Worm (Caenorhabditis elegans) whole organism, young adult: ENCODE measurements around the gene npr-18.

Source experiments
- C17E4.6 ChIP-seq: fragments of 200-800 bp; sonication (Bioruptor generic); IDR thresholded peaks from 2 replicates; pipeline ENCODE4 v1.3.6; 2022; ENCODE audit warnings: missing genetic modification reagents, missing genetic modification characterization, missing compliant biosample characterization
- D2030.7 ChIP-seq: fragments of 200-800 bp; sonication (Bioruptor generic); IDR thresholded peaks from 2 replicates; pipeline ENCODE4 v1.3.6; 2022; ENCODE audit warnings: missing genetic modification reagents, missing genetic modification characterization, missing compliant biosample characterization
- F37B4.10 ChIP-seq: fragments of 200-800 bp; sonication (Bioruptor generic); IDR thresholded peaks from 2 replicates; pipeline ENCODE4 v1.3.6; 2022; ENCODE audit warnings: missing genetic modification characterization, missing compliant biosample characterization
- F49E8.2 ChIP-seq: sonication (generic microtip); optimal IDR thresholded peaks from 3 replicates; lab custom pipeline; 2017; ENCODE audit warnings: missing genetic modification characterization, mild to moderate bottlenecking, missing compliant biosample characterization, antibody characterized with exemption, moderate library complexity; ENCODE audit not compliant: insufficient read depth
- F57A8.1 ChIP-seq: fragments of 200-800 bp; sonication (Bioruptor generic); optimal IDR thresholded peaks from 2 replicates; lab custom pipeline; 2018; ENCODE audit warnings: mild to moderate bottlenecking, missing genetic modification characterization, moderate library complexity, missing compliant biosample characterization
- K11D2.4 ChIP-seq: fragments of 200-800 bp; sonication (Bioruptor generic); IDR thresholded peaks from 2 replicates; pipeline ENCODE4 v1.3.6; 2022; ENCODE audit warnings: missing genetic modification reagents, missing genetic modification characterization, missing compliant biosample characterization
- K12H6.12 ChIP-seq: fragments of 200-800 bp; sonication (Bioruptor generic); optimal IDR thresholded peaks from 2 replicates; lab custom pipeline; 2018; ENCODE audit warnings: mild to moderate bottlenecking, missing genetic modification characterization, missing compliant biosample characterization
- T07F8.4 ChIP-seq: sonication (generic microtip); optimal IDR thresholded peaks from 2 replicates; lab custom pipeline; 2016; ENCODE audit warnings: mild to moderate bottlenecking, missing genetic modification characterization, moderate library complexity, missing compliant biosample characterization
- Y95B8A.8 ChIP-seq: fragments of 200-800 bp; sonication (Bioruptor generic); IDR thresholded peaks from 2 replicates; pipeline ENCODE4 v1.3.6; 2022; ENCODE audit warnings: missing genetic modification reagents, missing genetic modification characterization, missing compliant biosample characterization
- ceh-100 ChIP-seq: fragments of 200-800 bp; sonication (Bioruptor generic); IDR thresholded peaks from 2 replicates; pipeline ENCODE4 v1.3.6; 2022; ENCODE audit warnings: missing genetic modification reagents, missing genetic modification characterization, missing compliant biosample characterization
- ceh-27 ChIP-seq: fragments of 200-800 bp; sonication (Bioruptor generic); optimal IDR thresholded peaks from 2 replicates; lab custom pipeline; 2018; ENCODE audit warnings: mild to moderate bottlenecking, missing genetic modification characterization, moderate library complexity, missing compliant biosample characterization
- chd-7 ChIP-seq: sonication (generic microtip); optimal IDR thresholded peaks from 2 replicates; lab custom pipeline; 2016; ENCODE audit warnings: mild to moderate bottlenecking, missing genetic modification characterization, moderate library complexity, missing compliant biosample characterization
- egrh-3 ChIP-seq: fragments of 200-800 bp; sonication (Bioruptor generic); IDR thresholded peaks from 2 replicates; pipeline ENCODE4 v1.3.6; 2022; ENCODE audit warnings: missing genetic modification reagents, missing genetic modification characterization, missing compliant biosample characterization
- hlh-12 ChIP-seq: sonication (generic microtip); optimal IDR thresholded peaks from 2 replicates; lab custom pipeline; 2016; ENCODE audit warnings: missing genetic modification characterization, missing compliant biosample characterization
- hsf-1 ChIP-seq: fragments of 200-800 bp; sonication (Bioruptor generic); IDR thresholded peaks from 2 replicates; pipeline ENCODE4 v1.3.6; 2022; ENCODE audit warnings: missing genetic modification reagents, missing genetic modification characterization, missing compliant biosample characterization
- lin-40 ChIP-seq: sonication (generic microtip); optimal IDR thresholded peaks from 2 replicates; lab custom pipeline; 2016; ENCODE audit warnings: missing genetic modification characterization, mild to moderate bottlenecking, missing compliant biosample characterization, missing genotype, missing genetic modification reagents
- lsy-27 ChIP-seq: sonication (generic microtip); optimal IDR thresholded peaks from 2 replicates; lab custom pipeline; 2017; ENCODE audit warnings: missing genetic modification characterization, mild to moderate bottlenecking, missing compliant biosample characterization, antibody characterized with exemption, missing genotype, borderline replicate concordance; ENCODE audit not compliant: insufficient read depth
- madf-10 ChIP-seq: sonication (generic microtip); optimal IDR thresholded peaks from 2 replicates; lab custom pipeline; 2016; ENCODE audit warnings: mild to moderate bottlenecking, missing genetic modification characterization, missing compliant biosample characterization
- mxl-1 ChIP-seq: sonication (generic microtip); optimal IDR thresholded peaks from 2 replicates; lab custom pipeline; 2016; ENCODE audit warnings: missing genetic modification characterization, missing compliant biosample characterization
- nfya-1 ChIP-seq: sonication (generic microtip); optimal IDR thresholded peaks from 2 replicates; lab custom pipeline; 2017; ENCODE audit warnings: antibody characterized with exemption, missing compliant biosample characterization, missing genetic modification characterization, borderline replicate concordance; ENCODE audit not compliant: insufficient read depth
- nfya-2 ChIP-seq: fragments of 200-800 bp; sonication (Bioruptor generic); IDR thresholded peaks from 2 replicates; pipeline ENCODE4 v1.3.6; 2022; ENCODE audit warnings: missing genetic modification reagents, missing genetic modification characterization, missing compliant biosample characterization
- nhr-27 ChIP-seq: fragments of 200-800 bp; sonication (Bioruptor generic); optimal IDR thresholded peaks from 2 replicates; lab custom pipeline; 2018; ENCODE audit warnings: mild to moderate bottlenecking, missing genetic modification characterization, moderate library complexity, missing compliant biosample characterization
- nhr-80 ChIP-seq: sonication (generic microtip); optimal IDR thresholded peaks from 2 replicates; lab custom pipeline; 2016; ENCODE audit warnings: missing genetic modification characterization, missing compliant biosample characterization
- nhr-90 ChIP-seq: sonication (generic microtip); optimal IDR thresholded peaks from 2 replicates; lab custom pipeline; 2016; ENCODE audit warnings: missing genotype, mild to moderate bottlenecking, missing genetic modification characterization, missing compliant biosample characterization
- pha-4 ChIP-seq: fragments of 150-350 bp; sonication (generic microtip); optimal IDR thresholded peaks from 2 replicates; lab custom pipeline; 2014; ENCODE audit warnings: missing biosample characterization, missing genetic modification reagents, missing genetic modification characterization
- sdz-38 ChIP-seq: sonication (generic microtip); optimal IDR thresholded peaks from 2 replicates; lab custom pipeline; 2016; ENCODE audit warnings: missing genotype, missing genetic modification characterization, missing compliant biosample characterization
- snpc-3.4 ChIP-seq: sonication (generic microtip); optimal IDR thresholded peaks from 2 replicates; lab custom pipeline; 2017; ENCODE audit warnings: missing genetic modification characterization, mild to moderate bottlenecking, missing compliant biosample characterization, antibody characterized with exemption, moderate library complexity, missing genotype, missing genetic modification reagents
- tbx-9 ChIP-seq: sonication (generic microtip); optimal IDR thresholded peaks from 2 replicates; lab custom pipeline; 2016; ENCODE audit warnings: borderline replicate concordance, missing genetic modification characterization, inconsistent platforms, missing compliant biosample characterization
- ztf-22 ChIP-seq: fragments of 200-800 bp; sonication (Bioruptor generic); optimal IDR thresholded peaks from 2 replicates; lab custom pipeline; 2018; ENCODE audit warnings: mild to moderate bottlenecking, missing genetic modification characterization, moderate library complexity, missing compliant biosample characterization
- ztf-26 ChIP-seq: sonication (generic microtip); optimal IDR thresholded peaks from 2 replicates; lab custom pipeline; 2017; ENCODE audit warnings: missing genetic modification characterization, missing compliant biosample characterization
- ztf-3 ChIP-seq: fragments of 200-800 bp; sonication (Bioruptor generic); optimal IDR thresholded peaks from 2 replicates; lab custom pipeline; 2018; ENCODE audit warnings: mild to moderate bottlenecking, missing genetic modification characterization, missing compliant biosample characterization

Gene npr-18

DNA sequence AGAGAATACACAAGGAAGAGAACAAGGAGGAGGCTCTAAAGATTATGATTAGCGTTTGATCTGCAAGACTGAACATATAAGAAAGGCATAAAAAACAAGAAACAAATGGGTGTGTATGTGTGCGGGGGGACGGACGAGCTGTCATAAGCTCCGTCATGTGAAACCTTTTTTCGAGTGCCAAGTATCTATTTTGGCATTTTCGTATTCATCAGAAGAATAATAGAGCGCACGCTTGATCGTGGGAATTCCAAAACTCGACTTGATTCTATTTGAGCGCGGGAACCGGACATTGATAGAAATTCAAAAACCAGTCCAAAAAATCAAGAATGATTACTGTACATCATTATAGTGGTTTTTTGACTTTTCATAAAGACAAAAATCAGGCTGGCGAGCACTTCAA, 33.8 kb upstream of the npr-18 start:
- TF ChIP-seq pha-4 (tag; lab: Kevin White, UChicago) = no peak
- TF ChIP-seq hsf-1 (GFP tag; lab: Robert Waterston, UW) = no peak
- no peak for TF ChIP-seq ztf-3 (GFP tag; lab: Kevin White, UChicago)
- TF ChIP-seq Y95B8A.8 (GFP tag; lab: Robert Waterston, UW) = no peak
- no peak for TF ChIP-seq nfya-2
- TF ChIP-seq, all 124 proteins: peak for 0

DNA sequence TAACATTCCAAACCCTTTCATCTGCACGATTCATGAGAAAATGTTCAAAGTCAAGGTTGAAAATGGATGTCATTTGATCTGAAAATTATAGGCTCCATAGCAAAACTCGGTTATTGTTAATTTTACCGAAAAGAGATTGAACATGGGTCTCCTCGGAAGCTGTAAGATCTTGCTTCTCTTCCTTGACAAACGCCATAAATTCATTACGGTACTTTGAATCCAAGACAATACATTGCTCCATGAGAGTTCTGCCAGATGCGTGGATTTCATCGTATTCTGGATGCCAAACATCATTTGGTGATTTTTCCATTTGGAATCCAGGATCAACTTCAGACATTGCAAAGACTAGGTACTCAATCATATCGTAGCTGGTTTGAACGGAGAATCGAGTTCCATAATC, 24.6 kb upstream of the npr-18 start:
- TF ChIP-seq F49E8.2 (tag; lab: Kevin White, UChicago) (no peak), ztf-22 (GFP tag; lab: Kevin White, UChicago) (no peak), snpc-3.4 (no peak), F57A8.1 (no peak), ztf-26 (tag; lab: Kevin White, UChicago) (no peak), nhr-27 (no peak), hlh-12 (tag; lab: Kevin White, UChicago) (no peak), sdz-38 (tag; lab: Kevin White, UChicago) (no peak), mxl-1 (tag; lab: Kevin White, UChicago) (no peak), C17E4.6 (GFP tag; lab: Robert Waterston, UW) (no peak), ceh-100 (GFP tag; lab: Robert Waterston, UW) (no peak), lsy-27 (tag; lab: Kevin White, UChicago) (no peak), Y95B8A.8 (GFP tag; lab: Robert Waterston, UW) (no peak), D2030.7 (GFP tag; lab: Robert Waterston, UW) (no peak), nhr-90 (no peak), nfya-1 (tag; lab: Kevin White, UChicago) (no peak), T07F8.4 (tag; lab: Kevin White, UChicago) (no peak), tbx-9 (tag; lab: Kevin White, UChicago) (no peak), F37B4.10 (GFP tag; lab: Robert Waterston, UW) (no peak)

DNA sequence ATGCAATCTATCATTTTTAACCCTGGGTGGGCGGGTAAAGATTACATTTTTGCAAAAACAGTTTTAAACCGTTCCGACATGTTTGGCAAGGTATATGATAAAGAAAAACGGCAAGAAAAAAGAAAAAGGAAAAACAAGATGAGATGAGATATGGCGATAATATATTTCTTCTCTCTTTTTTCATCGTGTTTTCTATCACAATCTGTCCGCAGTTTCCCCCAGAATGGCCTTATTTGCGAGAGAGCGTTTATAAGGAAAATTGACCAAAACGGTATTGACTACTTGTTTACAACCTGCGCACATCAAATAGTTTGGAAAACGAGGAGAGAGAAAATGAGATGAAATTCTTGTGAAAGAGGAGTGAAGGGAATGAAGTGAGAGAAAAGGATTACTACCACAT, 23.2 kb upstream of the npr-18 start:
- TF ChIP-seq ztf-26 (tag; lab: Kevin White, UChicago) = peak; percentile 13
- TF ChIP-seq lin-40 (tag; lab: Kevin White, UChicago) = peak; percentile 0
- no peak for TF ChIP-seq nfya-2
- no peak for TF ChIP-seq egrh-3 (GFP tag; lab: Robert Waterston, UW)
- no peak for TF ChIP-seq hsf-1 (GFP tag; lab: Robert Waterston, UW)
- TF ChIP-seq, all 124 proteins: peak for 2

DNA sequence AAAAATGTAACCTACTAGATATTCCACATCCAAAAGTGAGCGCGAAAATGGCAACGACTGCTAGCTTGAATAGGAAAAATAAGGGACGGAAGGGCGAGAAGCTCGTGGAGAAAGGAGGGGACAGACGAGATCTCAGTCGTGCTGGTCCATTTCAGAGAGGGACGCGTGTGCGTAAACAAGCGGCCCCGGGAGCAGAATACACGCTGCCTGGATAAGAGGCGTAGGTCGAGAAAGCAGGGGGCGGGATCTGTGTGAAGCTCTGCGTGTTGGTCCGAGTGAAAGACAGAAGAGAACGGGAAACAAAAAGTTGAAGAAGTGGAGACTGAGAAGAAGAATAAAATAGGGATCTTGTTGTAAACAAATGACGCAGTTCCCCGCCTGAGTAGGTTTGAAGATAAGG, 22.0 kb upstream of the npr-18 start, which contains the start of gene T14B1.1:
TSS of gene T14B1.1 (minus strand) at position 170 of the 400 bp plus-strand sequence.
- TF ChIP-seq nhr-80 = no peak
- peak; percentile 49 for TF ChIP-seq ceh-27 (GFP tag; lab: Kevin White, UChicago)
- peak; percentile 63 for TF ChIP-seq K12H6.12 (tag; lab: Kevin White, UChicago)
- no peak for TF ChIP-seq madf-10 (tag; lab: Kevin White, UChicago)
- TF ChIP-seq C17E4.6 (GFP tag; lab: Robert Waterston, UW) = 0 out of 2 replicates have a peak, but pooled peaks have one; percentile 21
- peak; percentile 28; the same call in 1 of the 2 replicates for TF ChIP-seq K11D2.4

DNA sequence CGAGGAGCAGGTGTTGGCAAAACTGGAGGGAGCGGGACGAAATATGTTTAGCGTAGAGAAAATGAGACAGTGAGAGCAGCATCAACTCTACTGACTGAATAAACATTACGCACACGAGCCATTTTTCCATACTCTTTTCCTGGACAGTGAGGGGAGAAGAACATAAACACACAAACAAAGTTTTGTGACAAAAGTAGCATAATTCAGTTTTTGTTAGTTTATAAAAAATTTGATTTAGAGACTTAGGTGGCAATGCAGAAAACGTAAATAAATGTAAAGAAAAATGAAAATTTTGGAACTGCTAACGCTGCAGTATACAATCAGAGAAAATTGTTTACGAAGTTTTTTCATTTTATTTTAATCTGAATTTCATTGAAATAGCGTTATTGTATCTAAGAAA, 17.3 kb upstream of the npr-18 start:
- peak; percentile 25 for TF ChIP-seq nhr-80
- TF ChIP-seq chd-7 (tag; lab: Kevin White, UChicago) = no peak
